Fruit fly (Drosophila melanogaster): ENCODE measurements around the gene CG31221.

CG31221 gene

DNA sequence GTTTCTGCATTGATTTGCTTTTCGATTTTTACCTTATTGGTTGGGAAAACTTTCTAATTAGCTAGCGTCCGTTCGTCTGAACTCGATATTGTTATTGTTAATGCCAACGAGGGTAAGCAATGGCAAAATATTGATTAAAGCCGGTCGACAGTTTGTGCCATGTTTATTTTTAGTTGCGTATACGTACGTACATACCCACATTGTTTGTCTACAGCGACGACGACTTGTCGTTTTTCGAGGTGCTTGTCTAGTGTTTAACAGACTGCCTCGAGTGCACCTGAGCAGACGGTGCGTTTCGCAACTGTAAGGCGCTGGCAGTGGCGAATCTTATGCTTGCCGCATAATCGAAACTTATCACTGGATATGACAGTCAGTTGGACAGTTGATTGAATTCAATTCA is 55.0 kb downstream of the CG31221 start (continued):
- TF ChIP-seq CG5180 (GFP tag; optimal IDR thresholded peaks at IDR 0.05) (no peak), CG9932 (GFP tag; IDR thresholded peaks at IDR 0.05) (no peak), Deaf1 (tag; optimal IDR thresholded peaks at IDR 0.05) (no peak), HLH54F (GFP tag; optimal IDR thresholded peaks at IDR 0.05) (no peak), CG2129 (GFP tag; IDR thresholded peaks at IDR 0.05; ENCODE audit: partially characterized antibody) (no peak), lab (GFP tag; optimal IDR thresholded peaks at IDR 0.05) (peak; percentile 16), CG14860 (GFP tag; IDR thresholded peaks at IDR 0.05; ENCODE audit: partially characterized antibody) (no peak), hb (GFP tag; IDR thresholded peaks at IDR 0.05; ENCODE audit: partially characterized antibody) (no peak), dan (GFP tag; IDR thresholded peaks at IDR 0.05) (no peak), pita (GFP tag; optimal IDR thresholded peaks at IDR 0.05) (no peak), trh (GFP tag; optimal IDR thresholded peaks at IDR 0.05) (no peak), CG8924 (tag; optimal IDR thresholded peaks at IDR 0.05) (no peak), CG3065 (GFP tag; optimal IDR thresholded peaks at IDR 0.05) (no peak), pb (GFP tag; optimal IDR thresholded peaks at IDR 0.05) (no peak), jumu (GFP tag; optimal IDR thresholded peaks at IDR 0.05) (no peak), bsh (GFP tag; optimal IDR thresholded peaks at IDR 0.05) (peak in 1 of 2 experiments; percentile 10), tup (GFP tag; optimal IDR thresholded peaks at IDR 0.05) (no peak), gem (tag; optimal IDR thresholded peaks at IDR 0.05) (no peak), Oli (tag; optimal IDR thresholded peaks at IDR 0.05) (no peak), psq (GFP tag; optimal IDR thresholded peaks at IDR 0.05) (no peak), Camta (GFP tag; optimal IDR thresholded peaks at IDR 0.05) (no peak), CG7928 (GFP tag; optimal IDR thresholded peaks at IDR 0.05) (no peak), insv (GFP tag; optimal IDR thresholded peaks at IDR 0.05) (no peak), Lpt (GFP tag; optimal IDR thresholded peaks at IDR 0.05) (no peak), nom (GFP tag; optimal IDR thresholded peaks at IDR 0.05) (no peak), klu (GFP tag; IDR thresholded peaks at IDR 0.05) (no peak), CG17802 (tag; optimal IDR thresholded peaks at IDR 0.05) (no peak), CG18011 (GFP tag; optimal IDR thresholded peaks at IDR 0.05) (no peak), ro (GFP tag; IDR thresholded peaks at IDR 0.05) (no peak), CG14050 (GFP tag; IDR thresholded peaks at IDR 0.05) (no peak), shn (GFP tag; optimal IDR thresholded peaks at IDR 0.05) (no peak), Fer1 (GFP tag; optimal IDR thresholded peaks at IDR 0.05) (peak; percentile 7), Side (GFP tag; optimal IDR thresholded peaks at IDR 0.05) (no peak), fd64A (GFP tag; optimal IDR thresholded peaks at IDR 0.05) (peak; percentile 49), ac (GFP tag; optimal IDR thresholded peaks at IDR 0.05) (no peak), CG15011 (GFP tag; optimal IDR thresholded peaks at IDR 0.05) (no peak), sc (optimal IDR thresholded peaks at IDR 0.05) (no peak), sc (GFP tag; optimal IDR thresholded peaks at IDR 0.05) (peak; percentile 9), CG12155 (GFP tag; optimal IDR thresholded peaks at IDR 0.05) (no peak), CG8089 (GFP tag; optimal IDR thresholded peaks at IDR 0.05) (no peak), CrebB (tag; optimal IDR thresholded peaks at IDR 0.05) (no peak), CG4424 (GFP tag; optimal IDR thresholded peaks at IDR 0.05) (no peak), MESR4 (GFP tag; optimal IDR thresholded peaks at IDR 0.05) (no peak), sima (GFP tag; optimal IDR thresholded peaks at IDR 0.05) (no peak), dm (GFP tag; optimal IDR thresholded peaks at IDR 0.05) (no peak), btn (GFP tag; optimal IDR thresholded peaks at IDR 0.05) (no peak), sna (GFP tag; IDR thresholded peaks at IDR 0.05; ENCODE audit: partially characterized antibody) (no peak), Ssrp (tag; optimal IDR thresholded peaks at IDR 0.05) (no peak), run (tag; optimal IDR thresholded peaks at IDR 0.05) (no peak), gce (GFP tag; IDR thresholded peaks at IDR 0.05) (peak; percentile 49; the same call in 1 of the 3 replicates), CG16779 (GFP tag; IDR thresholded peaks at IDR 0.05) (no peak), chif (GFP tag; optimal IDR thresholded peaks at IDR 0.05) (no peak)

Measured in whole organism, embryonic.